Fruit fly (Drosophila melanogaster) whole organism, wandering third instar larva: ENCODE measurements around the gene tal-1A.

Source experiments
- Myc ChIP-seq: fragments of >200 bp; optimal IDR thresholded peaks from 2 replicates; lab custom pipeline; 2017
- psq ChIP-seq: fragments of 200-800 bp; sonication (Bioruptor generic); optimal IDR thresholded peaks from 3 replicates; lab custom pipeline; 2017; ENCODE audit warnings: missing biosample characterization, mild to moderate bottlenecking, missing genetic modification characterization, moderate library complexity

DNA sequence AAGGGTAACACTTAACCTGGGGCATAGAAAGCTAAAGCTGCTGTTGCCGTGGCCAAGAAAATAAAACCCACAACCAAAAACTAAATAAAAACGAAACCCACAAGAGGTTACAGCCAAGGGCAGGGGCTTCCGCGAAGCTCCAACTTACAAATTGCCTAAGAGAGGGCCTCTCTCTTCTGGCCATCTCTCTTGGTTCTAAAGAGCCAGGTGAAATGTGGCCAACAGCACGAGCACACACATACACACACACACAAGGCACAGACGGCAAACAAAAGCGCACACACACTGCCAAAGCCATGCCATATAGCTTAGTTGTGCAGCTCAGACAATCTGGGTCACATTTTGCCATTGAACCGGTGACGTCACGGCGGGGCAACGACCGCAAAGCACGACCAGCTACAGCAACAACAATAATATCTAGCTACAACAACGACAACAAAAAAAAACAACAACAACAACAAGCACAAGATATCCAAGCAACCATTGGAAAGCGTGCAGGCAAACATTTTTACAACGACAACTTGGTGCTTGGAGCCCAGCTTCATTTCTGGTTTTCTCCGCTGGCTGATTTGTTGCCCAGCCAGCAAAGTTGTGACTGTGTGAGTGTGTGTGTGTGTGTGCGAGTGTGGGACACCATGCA, 16.2 kb upstream of the tal-1A start:
- TF ChIP-seq psq (no peak), Myc (lab: Kevin White, UChicago) (no peak)
